In the genomic region with DNA sequence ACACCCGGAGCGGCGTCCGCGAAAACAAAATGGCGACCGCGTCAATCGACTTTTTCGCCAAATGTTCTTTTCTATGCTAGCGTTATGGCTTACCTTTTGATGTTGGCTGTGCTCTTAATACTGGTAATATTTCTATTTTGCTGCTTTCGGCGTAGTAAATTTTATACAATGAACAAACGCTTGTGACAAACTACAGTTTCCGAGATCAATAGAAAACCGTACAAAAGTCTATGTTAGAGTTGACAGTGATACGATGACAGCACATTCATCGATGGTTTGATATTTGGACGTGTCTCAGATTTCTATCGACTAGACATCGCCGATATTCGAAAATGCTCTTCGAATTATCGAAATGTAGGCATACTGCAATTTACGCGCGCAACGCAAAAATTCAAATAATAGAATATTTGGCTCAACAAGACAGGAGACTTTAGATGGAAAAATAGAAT, we compare ENCODE assay signal across 1 fruit fly cellular context.
TF ChIP-seq lines count a peak whose summit lies in the region.

A gene (minus strand): TSS at position 255 of the 449 bp plus-strand sequence.

TF ChIP-seq in whole organism, embryonic, 481 proteins besides CTCF, POLR2A, EP300 and RAD21 (continued from another document and continues in another):
- no peak for TF ChIP-seq tap (tag; optimal IDR thresholded peaks at IDR 0.05; lab: Kevin White, UChicago)
- TF ChIP-seq CG2712 (tag; optimal IDR thresholded peaks at IDR 0.05; lab: Kevin White, UChicago), result peak; percentile 48
- TF ChIP-seq Myb (GFP tag; optimal IDR thresholded peaks at IDR 0.05; lab: Kevin White, UChicago), result peak; percentile 23
- peak; percentile 98 for TF ChIP-seq BEAF-32 (GFP tag; optimal IDR thresholded peaks at IDR 0.05; lab: Kevin White, UChicago)
- TF ChIP-seq CG15269 (tag; optimal IDR thresholded peaks at IDR 0.05; lab: Kevin White, UChicago), result no peak
- no peak for TF ChIP-seq Bteb2 (GFP tag; optimal IDR thresholded peaks at IDR 0.05; lab: Kevin White, UChicago)
- TF ChIP-seq onecut (GFP tag; IDR thresholded peaks at IDR 0.05; lab: Robert Waterston, UW), result peak; percentile 51; the same call in 1 of the 2 replicates
- TF ChIP-seq br (optimal IDR thresholded peaks at IDR 0.05; lab: Kevin White, UChicago), result no peak
- no peak for TF ChIP-seq ato (GFP tag; IDR thresholded peaks at IDR 0.05; lab: Robert Waterston, UW; ENCODE audit: partially characterized antibody)
- TF ChIP-seq Taf1 (GFP tag; IDR thresholded peaks at IDR 0.05; lab: Robert Waterston, UW), result no peak
- peak; percentile 7 for TF ChIP-seq CG12391 (tag; optimal IDR thresholded peaks at IDR 0.05; lab: Kevin White, UChicago)
- TF ChIP-seq B-H2 (GFP tag; optimal IDR thresholded peaks at IDR 0.05; lab: Kevin White, UChicago), result peak; percentile 26
- peak; percentile 19 for TF ChIP-seq nom (GFP tag; optimal IDR thresholded peaks at IDR 0.05; lab: Kevin White, UChicago)
- TF ChIP-seq sens-2 (GFP tag; IDR thresholded peaks at IDR 0.05; lab: Robert Waterston, UW), result no peak
- no peak for TF ChIP-seq CG13296 (GFP tag; optimal IDR thresholded peaks at IDR 0.05; lab: Kevin White, UChicago)
- no peak for TF ChIP-seq ac (GFP tag; optimal IDR thresholded peaks at IDR 0.05; lab: Kevin White, UChicago)
- TF ChIP-seq Dp (GFP tag; optimal IDR thresholded peaks at IDR 0.05; lab: Kevin White, UChicago), result peak; percentile 99
- no peak for TF ChIP-seq CG12299 (tag; optimal IDR thresholded peaks at IDR 0.05; lab: Kevin White, UChicago)
- peak; percentile 74 for TF ChIP-seq HmgZ (tag; optimal IDR thresholded peaks at IDR 0.05; lab: Kevin White, UChicago)
- no peak for TF ChIP-seq dan (GFP tag; IDR thresholded peaks at IDR 0.05; lab: Robert Waterston, UW)
- TF ChIP-seq tio (GFP tag; optimal IDR thresholded peaks at IDR 0.05; lab: Kevin White, UChicago), result no peak
- no peak for TF ChIP-seq CG6272 (GFP tag; IDR thresholded peaks at IDR 0.05; lab: Robert Waterston, UW)
- TF ChIP-seq dmrt99B (tag; optimal IDR thresholded peaks at IDR 0.05; lab: Kevin White, UChicago), result no peak
- TF ChIP-seq CG17912 (GFP tag; optimal IDR thresholded peaks at IDR 0.05; lab: Kevin White, UChicago), result no peak
- no peak for TF ChIP-seq inv (GFP tag; IDR thresholded peaks at IDR 0.05; lab: Robert Waterston, UW; ENCODE audit: partially characterized antibody)
- TF ChIP-seq CG1603 (tag; optimal IDR thresholded peaks at IDR 0.05; lab: Kevin White, UChicago), result peak; percentile 73
- no peak for TF ChIP-seq CG34224 (GFP tag; IDR thresholded peaks at IDR 0.05; lab: Robert Waterston, UW; ENCODE audit: partially characterized antibody)
- TF ChIP-seq D19A (tag; optimal IDR thresholded peaks at IDR 0.05; lab: Kevin White, UChicago), result no peak
- peak; percentile 2 for TF ChIP-seq CG16863 (GFP tag; optimal IDR thresholded peaks at IDR 0.05; lab: Kevin White, UChicago)
- TF ChIP-seq CG2678 (tag; optimal IDR thresholded peaks at IDR 0.05; lab: Kevin White, UChicago), result no peak
- no peak for TF ChIP-seq Bdp1 (GFP tag; optimal IDR thresholded peaks at IDR 0.05; lab: Kevin White, UChicago)
- TF ChIP-seq NC2β (GFP tag; optimal IDR thresholded peaks at IDR 0.05; lab: Kevin White, UChicago), result peak; percentile 25
- no peak for TF ChIP-seq toy (GFP tag; IDR thresholded peaks at IDR 0.05; lab: Robert Waterston, UW)
- TF ChIP-seq CG1647 (GFP tag; optimal IDR thresholded peaks at IDR 0.05; lab: Kevin White, UChicago), result no peak
- peak; percentile 2 for TF ChIP-seq Tbp (GFP tag; optimal IDR thresholded peaks at IDR 0.05; lab: Kevin White, UChicago)
- TF ChIP-seq CG10366 (GFP tag; IDR thresholded peaks at IDR 0.05; lab: Robert Waterston, UW), result no peak
- no peak for TF ChIP-seq twi (tag; optimal IDR thresholded peaks at IDR 0.05; lab: Kevin White, UChicago)
- TF ChIP-seq Pdp1 (GFP tag; optimal IDR thresholded peaks at IDR 0.05; lab: Kevin White, UChicago), result peak in 1 of 2 experiments; percentile 29
- TF ChIP-seq CG17186 (GFP tag; optimal IDR thresholded peaks at IDR 0.05; lab: Kevin White, UChicago), result peak; percentile 71
- no peak for TF ChIP-seq Scr (GFP tag; IDR thresholded peaks at IDR 0.05; lab: Robert Waterston, UW; ENCODE audit: partially characterized antibody)
- peak; percentile 54 for TF ChIP-seq CG17829 (tag; optimal IDR thresholded peaks at IDR 0.05; lab: Kevin White, UChicago)
- peak; percentile 78 for TF ChIP-seq Ets97D (GFP tag; optimal IDR thresholded peaks at IDR 0.05; lab: Kevin White, UChicago)
- no peak for TF ChIP-seq CkIIα-i1 (GFP tag; IDR thresholded peaks at IDR 0.05; lab: Robert Waterston, UW)
- TF ChIP-seq hth (optimal IDR thresholded peaks at IDR 0.05; lab: Kevin White, UChicago), result no peak
- no peak for TF ChIP-seq H15 (GFP tag; IDR thresholded peaks at IDR 0.05; lab: Robert Waterston, UW)
- TF ChIP-seq Nf-YC (tag; optimal IDR thresholded peaks at IDR 0.05; lab: Kevin White, UChicago), result peak; percentile 40
- peak in 1 of 2 experiments; percentile 13 for TF ChIP-seq bsh (GFP tag; optimal IDR thresholded peaks at IDR 0.05; lab: Kevin White, UChicago)
- no peak for TF ChIP-seq HLHmδ (GFP tag; optimal IDR thresholded peaks at IDR 0.05; lab: Kevin White, UChicago)
- no peak for TF ChIP-seq HLH3B (GFP tag; IDR thresholded peaks at IDR 0.05; lab: Robert Waterston, UW)
- TF ChIP-seq h (optimal IDR thresholded peaks at IDR 0.05; lab: Kevin White, UChicago), result no peak
- peak; percentile 8 for TF ChIP-seq CG10147 (GFP tag; optimal IDR thresholded peaks at IDR 0.05; lab: Kevin White, UChicago)
- peak; percentile 68 for TF ChIP-seq stwl (tag; optimal IDR thresholded peaks at IDR 0.05; lab: Kevin White, UChicago)
- no peak for TF ChIP-seq odd (GFP tag; optimal IDR thresholded peaks at IDR 0.05; lab: Kevin White, UChicago)
- peak; percentile 40 for TF ChIP-seq CG30020 (tag; optimal IDR thresholded peaks at IDR 0.05; lab: Kevin White, UChicago)
- no peak for TF ChIP-seq CG18011 (GFP tag; optimal IDR thresholded peaks at IDR 0.05; lab: Kevin White, UChicago)
- TF ChIP-seq Max (GFP tag; optimal IDR thresholded peaks at IDR 0.05; lab: Kevin White, UChicago), result no peak
- TF ChIP-seq CG15601 (tag; optimal IDR thresholded peaks at IDR 0.05; lab: Kevin White, UChicago), result peak; percentile 34
- TF ChIP-seq shn (GFP tag; optimal IDR thresholded peaks at IDR 0.05; lab: Kevin White, UChicago), result no peak
- peak; percentile 60 for TF ChIP-seq sd (tag; optimal IDR thresholded peaks at IDR 0.05; lab: Kevin White, UChicago)
- no peak for TF ChIP-seq Ptx1 (GFP tag; IDR thresholded peaks at IDR 0.05; lab: Robert Waterston, UW)
- no peak for TF ChIP-seq CG1233 (GFP tag; optimal IDR thresholded peaks at IDR 0.05; lab: Kevin White, UChicago)
- TF ChIP-seq dmrt11E (tag; optimal IDR thresholded peaks at IDR 0.05; lab: Kevin White, UChicago), result no peak
- TF ChIP-seq gro (GFP tag; optimal IDR thresholded peaks at IDR 0.05; lab: Kevin White, UChicago), result peak; percentile 49
- peak in 1 of 3 experiments; percentile 58 for TF ChIP-seq Stat92E (GFP tag; optimal IDR thresholded peaks at IDR 0.05; lab: Kevin White, UChicago)
- no peak for TF ChIP-seq sqz (GFP tag; optimal IDR thresholded peaks at IDR 0.05; lab: Kevin White, UChicago)
- peak; percentile 46 for TF ChIP-seq nmo (GFP tag; optimal IDR thresholded peaks at IDR 0.05; lab: Kevin White, UChicago)
- TF ChIP-seq YL-1 (GFP tag; optimal IDR thresholded peaks at IDR 0.05; lab: Kevin White, UChicago), result peak; percentile 92
- TF ChIP-seq peb (GFP tag; IDR thresholded peaks at IDR 0.05; lab: Robert Waterston, UW), result no peak
- no peak for TF ChIP-seq tin (GFP tag; optimal IDR thresholded peaks at IDR 0.05; lab: Kevin White, UChicago)
- no peak for TF ChIP-seq CG31365 (tag; optimal IDR thresholded peaks at IDR 0.05; lab: Kevin White, UChicago)
- no peak for TF ChIP-seq lab (GFP tag; optimal IDR thresholded peaks at IDR 0.05; lab: Kevin White, UChicago)
- TF ChIP-seq CG12659 (GFP tag; optimal IDR thresholded peaks at IDR 0.05; lab: Kevin White, UChicago), result peak; percentile 80
- TF ChIP-seq grau (tag; optimal IDR thresholded peaks at IDR 0.05; lab: Kevin White, UChicago), result peak; percentile 34
- peak; percentile 52 for TF ChIP-seq lbe (GFP tag; optimal IDR thresholded peaks at IDR 0.05; lab: Kevin White, UChicago)
- TF ChIP-seq pzg (GFP tag; optimal IDR thresholded peaks at IDR 0.05; lab: Kevin White, UChicago), result peak; percentile 95
- no peak for TF ChIP-seq disco-r (GFP tag; optimal IDR thresholded peaks at IDR 0.05; lab: Kevin White, UChicago)
- peak; percentile 16 for TF ChIP-seq CoRest (tag; optimal IDR thresholded peaks at IDR 0.05; lab: Kevin White, UChicago)
- TF ChIP-seq CG13894 (tag; optimal IDR thresholded peaks at IDR 0.05; lab: Kevin White, UChicago), result peak; percentile 17
- TF ChIP-seq Rx (GFP tag; IDR thresholded peaks at IDR 0.05; lab: Robert Waterston, UW), result no peak
- TF ChIP-seq CG3065 (GFP tag; optimal IDR thresholded peaks at IDR 0.05; lab: Kevin White, UChicago), result no peak
- TF ChIP-seq CG3847 (GFP tag; IDR thresholded peaks at IDR 0.05; lab: Robert Waterston, UW), result no peak
- TF ChIP-seq CG14710 (tag; optimal IDR thresholded peaks at IDR 0.05; lab: Kevin White, UChicago), result peak; percentile 77
- TF ChIP-seq fd3F (GFP tag; optimal IDR thresholded peaks at IDR 0.05; lab: Kevin White, UChicago), result no peak
- no peak for TF ChIP-seq ssp (GFP tag; IDR thresholded peaks at IDR 0.05; lab: Robert Waterston, UW)
- peak; percentile 2 for TF ChIP-seq CG15479 (GFP tag; optimal IDR thresholded peaks at IDR 0.05; lab: Kevin White, UChicago)
- TF ChIP-seq CG5180 (GFP tag; optimal IDR thresholded peaks at IDR 0.05; lab: Kevin White, UChicago), result no peak
- TF ChIP-seq lov (optimal IDR thresholded peaks at IDR 0.05; lab: Kevin White, UChicago), result no peak
- TF ChIP-seq lov (GFP tag; IDR thresholded peaks at IDR 0.05; lab: Robert Waterston, UW), result no peak
- no peak for TF ChIP-seq usp (GFP tag; optimal IDR thresholded peaks at IDR 0.05; lab: Kevin White, UChicago)
- no peak for TF ChIP-seq CG18476 (GFP tag; optimal IDR thresholded peaks at IDR 0.05; lab: Kevin White, UChicago)
- no peak for TF ChIP-seq CG34422 (GFP tag; IDR thresholded peaks at IDR 0.05; lab: Robert Waterston, UW)
- TF ChIP-seq CG3995 (GFP tag; optimal IDR thresholded peaks at IDR 0.05; lab: Kevin White, UChicago), result peak; percentile 94
- peak; percentile 98 for TF ChIP-seq phol (tag; optimal IDR thresholded peaks at IDR 0.05; lab: Kevin White, UChicago)
- peak; percentile 95 for TF ChIP-seq CG2116 (GFP tag; optimal IDR thresholded peaks at IDR 0.05; lab: Kevin White, UChicago)
- no peak for TF ChIP-seq CG12744 (GFP tag; optimal IDR thresholded peaks at IDR 0.05; lab: Kevin White, UChicago)
- no peak for TF ChIP-seq sim (GFP tag; IDR thresholded peaks at IDR 0.05; lab: Robert Waterston, UW)
- TF ChIP-seq CG9437 (GFP tag; optimal IDR thresholded peaks at IDR 0.05; lab: Kevin White, UChicago), result no peak
- TF ChIP-seq CG17568 (GFP tag; optimal IDR thresholded peaks at IDR 0.05; lab: Kevin White, UChicago), result peak; percentile 3
- TF ChIP-seq Hmr (GFP tag; optimal IDR thresholded peaks at IDR 0.05; lab: Kevin White, UChicago), result no peak
- peak; percentile 5 for TF ChIP-seq nerfin-1 (tag; optimal IDR thresholded peaks at IDR 0.05; lab: Kevin White, UChicago)
- TF ChIP-seq CG15514 (GFP tag; optimal IDR thresholded peaks at IDR 0.05; lab: Kevin White, UChicago), result peak; percentile 58
- TF ChIP-seq CG7987 (GFP tag; optimal IDR thresholded peaks at IDR 0.05; lab: Kevin White, UChicago), result no peak
- TF ChIP-seq CG2120 (GFP tag; optimal IDR thresholded peaks at IDR 0.05; lab: Kevin White, UChicago), result peak; percentile 33
- TF ChIP-seq chn (GFP tag; optimal IDR thresholded peaks at IDR 0.05; lab: Kevin White, UChicago), result no peak
- TF ChIP-seq amos (GFP tag; IDR thresholded peaks at IDR 0.05; lab: Robert Waterston, UW; ENCODE audit: partially characterized antibody), result no peak
- no peak for TF ChIP-seq sc (optimal IDR thresholded peaks at IDR 0.05; lab: Kevin White, UChicago)
- no peak for TF ChIP-seq sc (GFP tag; optimal IDR thresholded peaks at IDR 0.05; lab: Kevin White, UChicago)
- TF ChIP-seq CG12769 (tag; optimal IDR thresholded peaks at IDR 0.05; lab: Kevin White, UChicago), result peak; percentile 12
- TF ChIP-seq Abd-B (GFP tag; optimal IDR thresholded peaks at IDR 0.05; lab: Kevin White, UChicago), result no peak
- TF ChIP-seq Dbx (GFP tag; IDR thresholded peaks at IDR 0.05; lab: Robert Waterston, UW), result no peak
- peak; percentile 8 for TF ChIP-seq her (GFP tag; optimal IDR thresholded peaks at IDR 0.05; lab: Kevin White, UChicago)
- no peak for TF ChIP-seq HLH4C (GFP tag; IDR thresholded peaks at IDR 0.05; lab: Robert Waterston, UW; ENCODE audit: partially characterized antibody)
- no peak for TF ChIP-seq tup (GFP tag; optimal IDR thresholded peaks at IDR 0.05; lab: Kevin White, UChicago)
- TF ChIP-seq Sry-β (GFP tag; optimal IDR thresholded peaks at IDR 0.05; lab: Kevin White, UChicago), result peak; percentile 54
- TF ChIP-seq CG1529 (GFP tag; optimal IDR thresholded peaks at IDR 0.05; lab: Kevin White, UChicago), result no peak
- TF ChIP-seq Six4 (GFP tag; optimal IDR thresholded peaks at IDR 0.05; lab: Kevin White, UChicago), result no peak
- no peak for TF ChIP-seq cwo (GFP tag; optimal IDR thresholded peaks at IDR 0.05; lab: Kevin White, UChicago)
- no peak for TF ChIP-seq CG14860 (GFP tag; IDR thresholded peaks at IDR 0.05; lab: Robert Waterston, UW; ENCODE audit: partially characterized antibody)
- TF ChIP-seq Xbp1 (GFP tag; optimal IDR thresholded peaks at IDR 0.05; lab: Kevin White, UChicago), result peak; percentile 8
- TF ChIP-seq fd102C (GFP tag; optimal IDR thresholded peaks at IDR 0.05; lab: Kevin White, UChicago), result no peak
- peak; percentile 92 for TF ChIP-seq Med (GFP tag; lab: Kevin White, UChicago)
- TF ChIP-seq caup (GFP tag; optimal IDR thresholded peaks at IDR 0.05; lab: Kevin White, UChicago; ENCODE audit: severe bottlenecking), result no peak
- TF ChIP-seq CG8765 (GFP tag; IDR thresholded peaks at IDR 0.05; lab: Robert Waterston, UW), result no peak
- no peak for TF ChIP-seq Antp (GFP tag; optimal IDR thresholded peaks at IDR 0.05; lab: Kevin White, UChicago)
- TF ChIP-seq CG3281 (GFP tag; optimal IDR thresholded peaks at IDR 0.05; lab: Kevin White, UChicago), result no peak
- no peak for TF ChIP-seq Chrac-16 (GFP tag; optimal IDR thresholded peaks at IDR 0.05; lab: Kevin White, UChicago)
- TF ChIP-seq aop (GFP tag; IDR thresholded peaks at IDR 0.05; lab: Robert Waterston, UW), result no peak
- no peak for TF ChIP-seq hb (GFP tag; IDR thresholded peaks at IDR 0.05; lab: Robert Waterston, UW; ENCODE audit: partially characterized antibody)
- no peak for TF ChIP-seq Ada2b (GFP tag; IDR thresholded peaks at IDR 0.05; lab: Robert Waterston, UW)
- peak; percentile 94 for TF ChIP-seq MESR4 (GFP tag; optimal IDR thresholded peaks at IDR 0.05; lab: Kevin White, UChicago)
- no peak for TF ChIP-seq Usf (GFP tag; optimal IDR thresholded peaks at IDR 0.05; lab: Kevin White, UChicago)
